Worm (Caenorhabditis elegans): ENCODE measurements around the gene ccch-3.

ce11 chrV:12706511-12706910, 47.0 kb upstream of the ccch-3 start:
- no peak for TF ChIP-seq ceh-82 (tag; optimal IDR thresholded peaks at IDR 0.05)
- no peak for TF ChIP-seq C04F5.9 (tag; optimal IDR thresholded peaks at IDR 0.05)
- no peak for TF ChIP-seq lin-39 (tag; optimal IDR thresholded peaks at IDR 0.05)
- TF ChIP-seq pqm-1 (tag; optimal IDR thresholded peaks at IDR 0.05) = no peak
